Worm (Caenorhabditis elegans) whole organism, mixed stage, embryonic: Measurements from ENCODE around the gene vps-33.2.
"Not testable (repeated sequence)": the region's sequence is repeated elsewhere in the genome, so short reads cannot be mapped to it uniquely, and the experiment has no call there.

Experiments used
- ceh-39 ChIP-seq: fragments of 150-350 bp; optimal IDR thresholded peaks from 2 replicates; lab custom pipeline; 2014; ENCODE audit warnings: missing biosample characterization, missing genetic modification characterization
- lsy-2 ChIP-seq: fragments of 150-350 bp; optimal IDR thresholded peaks from 2 replicates; lab custom pipeline; 2014; ENCODE audit warnings: missing biosample characterization, missing genetic modification characterization
- mep-1 ChIP-seq: fragments of 150-350 bp; optimal IDR thresholded peaks from 2 replicates; lab custom pipeline; 2017; ENCODE audit warnings: missing biosample characterization, missing genetic modification reagents, missing genetic modification characterization, inconsistent platforms
- nhr-12 ChIP-seq: fragments of 150-350 bp; optimal IDR thresholded peaks from 2 replicates; lab custom pipeline; 2014; ENCODE audit warnings: missing biosample characterization, missing genetic modification characterization
- nhr-237 ChIP-seq: fragments of 150-350 bp; optimal IDR thresholded peaks from 2 replicates; lab custom pipeline; 2014; ENCODE audit warnings: missing biosample characterization, missing genetic modification characterization
- unc-62 ChIP-seq: fragments of 150-350 bp; optimal IDR thresholded peaks from 2 replicates; lab custom pipeline; 2014; ENCODE audit warnings: missing biosample characterization, missing genetic modification reagents, missing genetic modification characterization
- ztf-11 ChIP-seq: fragments of 150-350 bp; optimal IDR thresholded peaks from 2 replicates; lab custom pipeline; 2014; ENCODE audit warnings: missing biosample characterization, missing genetic modification characterization

DNA sequence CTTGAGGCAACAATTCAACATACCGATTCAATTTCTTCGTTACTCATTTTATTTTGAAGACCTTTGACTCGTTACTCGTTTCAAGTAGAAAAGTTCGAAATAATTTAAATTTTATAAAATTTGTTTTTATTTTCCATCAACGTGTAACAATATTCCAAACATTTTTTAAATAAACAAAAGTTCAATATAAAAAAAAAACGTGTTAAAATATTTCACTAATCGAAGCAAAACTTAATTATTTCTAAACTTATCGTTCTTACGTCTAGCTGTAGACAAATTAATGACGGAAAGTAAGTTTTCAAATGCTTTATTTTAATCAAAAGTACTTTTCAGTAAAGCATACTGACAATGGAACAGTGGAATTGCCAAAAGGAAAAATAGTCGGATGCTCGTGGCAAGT is 26.2 kb downstream of the vps-33.2 start, which contains the start of the genes F54H5.5 and F54H5.2:
- not testable (repeated sequence) for TF ChIP-seq ztf-11 (tag; lab: Kevin White, UChicago); nhr-12 (tag; lab: Kevin White, UChicago); mep-1; nhr-237; unc-62; ceh-39 (tag; lab: Kevin White, UChicago); lsy-2 (tag; lab: Kevin White, UChicago)
